Worm (Caenorhabditis elegans): ENCODE measurements around the gene B0454.8.

DNA sequence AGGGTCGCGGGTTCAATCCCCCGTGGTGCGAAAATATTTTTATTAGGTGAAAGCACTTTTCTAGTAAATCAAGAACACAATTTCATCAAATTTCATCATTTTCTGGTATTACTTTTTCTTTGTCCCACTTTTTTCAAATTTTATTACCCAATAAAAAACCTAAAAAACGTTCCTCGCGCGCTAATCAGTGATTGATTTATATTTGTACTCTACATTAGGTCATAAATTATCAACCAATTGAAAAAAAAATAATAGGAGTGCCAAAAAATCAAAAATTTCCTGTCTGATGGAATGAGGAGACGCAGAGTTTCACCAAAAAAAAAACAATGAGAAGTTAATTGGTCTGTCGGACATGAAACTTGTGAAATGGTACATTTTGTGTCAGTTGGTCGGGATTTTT is 18.6 kb downstream of the B0454.8 start:
- TF ChIP-seq snpc-4 (tag; optimal IDR thresholded peaks at IDR 0.05) = no peak
- no peak for TF ChIP-seq R02D3.7 (tag; optimal IDR thresholded peaks at IDR 0.05)
- TF ChIP-seq F37D6.2 (tag; optimal IDR thresholded peaks at IDR 0.05) = no peak
- TF ChIP-seq ceh-82 (tag; optimal IDR thresholded peaks at IDR 0.05) = no peak
- no peak for TF ChIP-seq ceh-62 (tag; optimal IDR thresholded peaks at IDR 0.05)
- no peak for TF ChIP-seq unc-62 (GFP tag; optimal IDR thresholded peaks at IDR 0.05 in 1 of 2)
- no peak for TF ChIP-seq unc-62 (tag; optimal IDR thresholded peaks at IDR 0.05)
- TF ChIP-seq arid-1 (GFP tag; conservative IDR thresholded peaks at IDR 0.05) = no peak
- TF ChIP-seq aha-1 (tag) = no peak
- TF ChIP-seq mxl-3 (GFP tag; optimal IDR thresholded peaks at IDR 0.05) = no peak

All from whole organism, L4 larva.